Worm (Caenorhabditis elegans): ENCODE measurements around the gene ZK816.1.

The ZK816.1 gene

DNA sequence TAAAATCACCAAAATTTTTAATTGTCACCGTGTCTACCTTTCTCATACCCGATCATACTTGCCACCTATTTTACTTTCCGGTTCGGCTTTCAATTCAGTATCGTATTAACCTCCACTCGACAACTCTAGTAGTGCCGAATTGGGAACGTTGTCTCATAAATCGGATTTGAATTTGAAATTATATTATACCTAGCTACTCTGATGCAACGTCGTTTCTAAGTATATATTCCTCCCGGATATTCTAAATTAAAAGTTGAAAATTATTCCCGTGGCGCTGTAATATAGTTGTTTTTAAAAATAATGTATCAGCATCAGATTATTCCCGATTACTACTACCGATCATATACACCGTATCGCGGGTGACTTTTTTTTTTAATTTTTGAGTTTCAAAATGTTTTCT is 17.1 kb downstream of the ZK816.1 start, which contains the start of gene ZK563.2:
Gene ZK563.2 (plus strand): TSS at position 301 of the 400 bp plus-strand sequence.
- TF ChIP-seq ztf-1 (GFP tag; conservative IDR thresholded peaks at IDR 0.05) (no peak), alr-1 (tag; optimal IDR thresholded peaks at IDR 0.05) (no peak), nhr-10 (tag; optimal IDR thresholded peaks at IDR 0.05) (no peak), ZK546.5 (tag; optimal IDR thresholded peaks at IDR 0.05) (no peak), elt-1 (tag; optimal IDR thresholded peaks at IDR 0.05) (no peak), aly-2 (tag; optimal IDR thresholded peaks at IDR 0.05) (no peak), unc-39 (tag; optimal IDR thresholded peaks at IDR 0.05) (no peak), zag-1 (tag; optimal IDR thresholded peaks at IDR 0.05) (no peak), mab-5 (tag; optimal IDR thresholded peaks at IDR 0.05) (no peak), nhr-6 (tag; optimal IDR thresholded peaks at IDR 0.05) (no peak), mbf-1 (tag; optimal IDR thresholded peaks at IDR 0.05) (no peak), Y55F3AM.14 (GFP tag; optimal IDR thresholded peaks at IDR 0.05) (no peak)

DNA sequence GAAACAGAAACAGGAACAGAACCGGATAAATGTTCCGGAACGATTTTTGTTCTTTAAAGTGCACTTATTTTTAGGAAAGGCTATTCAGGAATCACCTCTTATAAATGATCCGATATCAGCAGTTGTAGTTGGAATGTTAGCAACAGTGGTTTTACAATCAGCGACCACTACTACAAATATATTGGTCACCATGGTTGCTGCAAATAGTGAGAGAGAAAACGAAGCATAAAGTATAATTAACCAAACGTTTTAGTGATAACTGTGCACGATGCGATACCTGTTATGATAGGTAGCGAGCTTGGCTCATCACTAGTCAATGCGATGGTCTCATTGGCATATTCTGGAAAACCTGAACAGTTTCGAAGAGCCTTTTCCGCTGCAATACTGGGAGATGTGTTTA is 17.9 kb downstream of the ZK816.1 start:
- TF ChIP-seq aly-2 (tag; optimal IDR thresholded peaks at IDR 0.05): no peak

- peak in 1 of 2 experiments; percentile 32 for TF ChIP-seq lsy-2 (tag; optimal IDR thresholded peaks at IDR 0.05)
- no peak for TF ChIP-seq nhr-10 (tag; optimal IDR thresholded peaks at IDR 0.05)
- TF ChIP-seq F13H6.1 (tag; optimal IDR thresholded peaks at IDR 0.05): peak; percentile 67
- TF ChIP-seq crh-2 (tag; optimal IDR thresholded peaks at IDR 0.05): peak; percentile 47
- peak; percentile 34 for TF ChIP-seq nhr-25 (tag; optimal IDR thresholded peaks at IDR 0.05)
- no peak for TF ChIP-seq lin-39 (tag; optimal IDR thresholded peaks at IDR 0.05)
- TF ChIP-seq nhr-21 (tag; optimal IDR thresholded peaks at IDR 0.05): peak; percentile 78
- TF ChIP-seq ZK546.5 (tag; optimal IDR thresholded peaks at IDR 0.05): no peak
- TF ChIP-seq nhr-237 (tag; optimal IDR thresholded peaks at IDR 0.05): no peak
- peak; percentile 7 for TF ChIP-seq lin-11 (tag; optimal IDR thresholded peaks at IDR 0.05)
- TF ChIP-seq ceh-82 (tag; optimal IDR thresholded peaks at IDR 0.05): no peak
- peak in 1 of 2 experiments; percentile 14 for TF ChIP-seq mdl-1 (tag; optimal IDR thresholded peaks at IDR 0.05)
- TF ChIP-seq nhr-77 (tag; optimal IDR thresholded peaks at IDR 0.05): no peak
- TF ChIP-seq peb-1 (tag; optimal IDR thresholded peaks at IDR 0.05): no peak
- peak; percentile 40 for TF ChIP-seq sma-3 (GFP tag; optimal IDR thresholded peaks at IDR 0.05)
- no peak for TF ChIP-seq dmd-4 (tag; optimal IDR thresholded peaks at IDR 0.05)
- no peak for TF ChIP-seq unc-39 (tag; optimal IDR thresholded peaks at IDR 0.05)
- no peak for TF ChIP-seq ztf-1 (GFP tag; conservative IDR thresholded peaks at IDR 0.05)
- TF ChIP-seq unc-55 (GFP tag; optimal IDR thresholded peaks at IDR 0.05): peak; percentile 73
- TF ChIP-seq C34F6.9 (tag; optimal IDR thresholded peaks at IDR 0.05): peak; percentile 37
- no peak for TF ChIP-seq nhr-23 (tag; optimal IDR thresholded peaks at IDR 0.05)
- no peak for TF ChIP-seq skn-1 (tag; optimal IDR thresholded peaks at IDR 0.05)
- TF ChIP-seq nhr-12 (tag; optimal IDR thresholded peaks at IDR 0.05): no peak
- TF ChIP-seq nhr-11 (tag; optimal IDR thresholded peaks at IDR 0.05): peak; percentile 40
- TF ChIP-seq elt-1 (tag; optimal IDR thresholded peaks at IDR 0.05): no peak
- no peak for TF ChIP-seq zag-1 (tag; optimal IDR thresholded peaks at IDR 0.05)
- TF ChIP-seq nhr-6 (tag; optimal IDR thresholded peaks at IDR 0.05): peak; percentile 4
- no peak for TF ChIP-seq aly-2 (tag; optimal IDR thresholded peaks at IDR 0.05)
- TF ChIP-seq snpc-4 (tag; optimal IDR thresholded peaks at IDR 0.05): peak; percentile 33
- TF ChIP-seq mab-5 (tag; optimal IDR thresholded peaks at IDR 0.05): peak; percentile 30
- peak; percentile 66 for TF ChIP-seq Y55F3AM.14 (GFP tag; optimal IDR thresholded peaks at IDR 0.05)
- TF ChIP-seq alr-1 (tag; optimal IDR thresholded peaks at IDR 0.05): no peak
- no peak for TF ChIP-seq R02D3.7 (tag; optimal IDR thresholded peaks at IDR 0.05)
- TF ChIP-seq lin-13 (GFP tag; optimal IDR thresholded peaks at IDR 0.05): peak; percentile 38
- no peak for TF ChIP-seq elt-3 (tag; optimal IDR thresholded peaks at IDR 0.05)
- peak; percentile 64 for TF ChIP-seq gmeb-1 (tag; optimal IDR thresholded peaks at IDR 0.05)
- no peak for TF ChIP-seq blmp-1 (tag; optimal IDR thresholded peaks at IDR 0.05; ENCODE audit: insufficient read depth)
- TF ChIP-seq ama-1 (optimal IDR thresholded peaks at IDR 0.05): no peak
- no peak for TF ChIP-seq ceh-16 (tag; optimal IDR thresholded peaks at IDR 0.05)
- no peak for TF ChIP-seq mbf-1 (tag; optimal IDR thresholded peaks at IDR 0.05)
- no peak for TF ChIP-seq ztf-4 (tag; optimal IDR thresholded peaks at IDR 0.05)
- no peak for TF ChIP-seq ztf-11 (tag; optimal IDR thresholded peaks at IDR 0.05)
- TF ChIP-seq unc-62 (GFP tag; optimal IDR thresholded peaks at IDR 0.05): no peak
- peak; percentile 34 for TF ChIP-seq egl-27 (tag; optimal IDR thresholded peaks at IDR 0.05)
- peak; percentile 72 for TF ChIP-seq sma-9 (GFP tag; optimal IDR thresholded peaks at IDR 0.05)
- no peak for TF ChIP-seq sma-9 (tag; optimal IDR thresholded peaks at IDR 0.05)
- peak; percentile 53 for TF ChIP-seq sem-4 (tag; optimal IDR thresholded peaks at IDR 0.05)
- peak; percentile 89 for TF ChIP-seq nhr-129 (tag; optimal IDR thresholded peaks at IDR 0.05)
- TF ChIP-seq fos-1 (tag; optimal IDR thresholded peaks at IDR 0.05): peak; percentile 48
Observed at ce11 chrX:3371264-3371663, 19.8 kb downstream of the ZK816.1 start.
